Worm (Caenorhabditis elegans): ENCODE results near the gene nhr-37.

The nhr-37 gene

ce11 chrV:6602556-6603062, 19.4 kb upstream of the nhr-37 start, which contains the start of gene ZK1055.6:
TSS of gene ZK1055.6 (minus strand) at chrV:6602606.
- TF ChIP-seq unc-62 (GFP tag; optimal IDR thresholded peaks at IDR 0.05 in 1 of 2) (peak in 1 of 2 experiments; percentile 93), unc-62 (tag; optimal IDR thresholded peaks at IDR 0.05) (no peak), aha-1 (tag) (peak; percentile 18), Y48G9A.11 (GFP tag; IDR thresholded peaks at IDR 0.05) (no peak)

- no peak for TF ChIP-seq aha-1 (tag)
- TF ChIP-seq lin-39 (tag; optimal IDR thresholded peaks at IDR 0.05) = no peak
- no peak for TF ChIP-seq unc-62 (GFP tag; optimal IDR thresholded peaks at IDR 0.05 in 1 of 2)
- no peak for TF ChIP-seq unc-62 (tag; optimal IDR thresholded peaks at IDR 0.05)
- TF ChIP-seq unc-130 (GFP tag; optimal IDR thresholded peaks at IDR 0.05) = no peak
Observed at ce11 chrV:6605275-6605674, 16.7 kb upstream of the nhr-37 start, which contains the start of gene ZK1055.7. TSS of gene ZK1055.7 (minus strand) at chrV:6605375.

- TF ChIP-seq mes-2 (tag; optimal IDR thresholded peaks at IDR 0.05; ENCODE audit: poor library complexity, severe bottlenecking) = peak; percentile 25
- no peak for TF ChIP-seq lin-39 (tag; optimal IDR thresholded peaks at IDR 0.05)
- TF ChIP-seq ceh-20 (GFP tag; IDR thresholded peaks at IDR 0.05) = no peak
- no peak for TF ChIP-seq arid-1 (GFP tag; conservative IDR thresholded peaks at IDR 0.05)
- TF ChIP-seq madf-5 (GFP tag; IDR thresholded peaks at IDR 0.05) = no peak
- no peak for TF ChIP-seq nhr-48 (tag; optimal IDR thresholded peaks at IDR 0.05)
- no peak for TF ChIP-seq jun-1 (tag; optimal IDR thresholded peaks at IDR 0.05)
- 0 out of 2 replicates have a peak, but pooled peaks have one; percentile 41 for TF ChIP-seq snpc-1.2 (GFP tag; IDR thresholded peaks at IDR 0.05)
- TF ChIP-seq zip-2 (tag; optimal IDR thresholded peaks at IDR 0.05) = no peak
- no peak for TF ChIP-seq rbr-2 (tag; optimal IDR thresholded peaks at IDR 0.05)
- TF ChIP-seq lsy-2 (tag; optimal IDR thresholded peaks at IDR 0.05) = peak in 1 of 2 experiments; percentile 46
- no peak for TF ChIP-seq F26F4.8 (GFP tag; conservative IDR thresholded peaks at IDR 0.05)
- no peak for TF ChIP-seq hlh-30 (tag; optimal IDR thresholded peaks at IDR 0.05; ENCODE audit: insufficient read depth)
- TF ChIP-seq ceh-82 (tag; optimal IDR thresholded peaks at IDR 0.05) = no peak
- peak; percentile 11 for TF ChIP-seq pqm-1 (tag; optimal IDR thresholded peaks at IDR 0.05)
- TF ChIP-seq cey-2 (tag; optimal IDR thresholded peaks at IDR 0.05; ENCODE audit: borderline replicate concordance, insufficient read depth) = no peak
- TF ChIP-seq hlh-11 (tag; optimal IDR thresholded peaks at IDR 0.05) = peak; percentile 31
- TF ChIP-seq mxl-3 (GFP tag; optimal IDR thresholded peaks at IDR 0.05) = no peak
- TF ChIP-seq nhr-28 (tag; optimal IDR thresholded peaks at IDR 0.05) = no peak
- TF ChIP-seq duxl-1 (tag; optimal IDR thresholded peaks at IDR 0.05; ENCODE audit: poor library complexity) = no peak
- no peak for TF ChIP-seq daf-16 (GFP tag; optimal IDR thresholded peaks at IDR 0.05)
- TF ChIP-seq daf-16 (tag; optimal IDR thresholded peaks at IDR 0.05) = peak; percentile 62
- no peak for TF ChIP-seq unc-130 (GFP tag; optimal IDR thresholded peaks at IDR 0.05)
- no peak for TF ChIP-seq nhr-76 (tag; optimal IDR thresholded peaks at IDR 0.05)
- TF ChIP-seq nhr-41 (GFP tag; IDR thresholded peaks at IDR 0.05) = no peak
- no peak for TF ChIP-seq F37D6.2 (tag; optimal IDR thresholded peaks at IDR 0.05)
- TF ChIP-seq T26A8.4 (GFP tag; IDR thresholded peaks at IDR 0.05) = no peak
- TF ChIP-seq egl-27 (tag; optimal IDR thresholded peaks at IDR 0.05) = no peak
- TF ChIP-seq madf-9 (GFP tag; conservative IDR thresholded peaks at IDR 0.05) = no peak
- no peak for TF ChIP-seq zfp-2 (tag; optimal IDR thresholded peaks at IDR 0.05)
- no peak for TF ChIP-seq tag-97 (GFP tag; IDR thresholded peaks at IDR 0.05)
- TF ChIP-seq Y48G9A.11 (GFP tag; IDR thresholded peaks at IDR 0.05) = no peak
- TF ChIP-seq ces-1 (GFP tag; optimal IDR thresholded peaks at IDR 0.05) = no peak
- no peak for TF ChIP-seq attf-4 (tag; optimal IDR thresholded peaks at IDR 0.05)
- TF ChIP-seq zag-1 (tag; optimal IDR thresholded peaks at IDR 0.05) = no peak
- no peak for TF ChIP-seq ZK337.2 (GFP tag; IDR thresholded peaks at IDR 0.05)
- no peak for TF ChIP-seq nhr-10 (tag; optimal IDR thresholded peaks at IDR 0.05)
- no peak for TF ChIP-seq nhr-42 (GFP tag; IDR thresholded peaks at IDR 0.05)
- no peak for TF ChIP-seq hif-1 (tag; optimal IDR thresholded peaks at IDR 0.05)
- no peak for TF ChIP-seq skn-1 (tag; optimal IDR thresholded peaks at IDR 0.05)
- TF ChIP-seq ztf-11 (tag; optimal IDR thresholded peaks at IDR 0.05) = no peak
- TF ChIP-seq hmg-1.1 (GFP tag; IDR thresholded peaks at IDR 0.05) = no peak
- no peak for TF ChIP-seq lim-7 (GFP tag; IDR thresholded peaks at IDR 0.05)
- no peak for TF ChIP-seq fos-1 (tag; optimal IDR thresholded peaks at IDR 0.05)
Observed at ce11 chrV:6606197-6606596, 15.8 kb upstream of the nhr-37 start.

Measured in whole organism, L4 larva.